Fruit fly (Drosophila melanogaster): Measurements from ENCODE around the gene CG8475.
A peak's percentile ranks its signal among the peaks of the same experiment; 100 is the strongest.

The CG8475 gene

dm6 chr2L:8211070-8211469 is 14.4 kb upstream of the CG8475 start, which contains the start of gene Ssb-c31a (continued):
- TF ChIP-seq caup (GFP tag; optimal IDR thresholded peaks at IDR 0.05; ENCODE audit: severe bottlenecking) (peak; percentile 47), MESR4 (GFP tag; optimal IDR thresholded peaks at IDR 0.05) (peak; percentile 2), Dll (GFP tag; IDR thresholded peaks at IDR 0.05; ENCODE audit: partially characterized antibody) (peak; percentile 89), CG4282 (GFP tag; optimal IDR thresholded peaks at IDR 0.05) (no peak), CG11560 (tag; IDR thresholded peaks at IDR 0.05) (no peak), lmd (GFP tag; IDR thresholded peaks at IDR 0.05) (no peak), lab (GFP tag; optimal IDR thresholded peaks at IDR 0.05) (peak; percentile 48), CG15269 (tag; optimal IDR thresholded peaks at IDR 0.05) (peak; percentile 44), nom (GFP tag; optimal IDR thresholded peaks at IDR 0.05) (peak; percentile 35), Bgb (GFP tag; IDR thresholded peaks at IDR 0.05; ENCODE audit: partially characterized antibody) (peak; percentile 66), Sox100B (GFP tag; optimal IDR thresholded peaks at IDR 0.05) (peak; percentile 43), odd (GFP tag; optimal IDR thresholded peaks at IDR 0.05) (peak; percentile 14), ara (GFP tag; IDR thresholded peaks at IDR 0.05) (no peak), CG17568 (GFP tag; optimal IDR thresholded peaks at IDR 0.05) (no peak), Lhr (GFP tag; optimal IDR thresholded peaks at IDR 0.05) (no peak), peb (GFP tag; IDR thresholded peaks at IDR 0.05) (no peak), fd102C (GFP tag; optimal IDR thresholded peaks at IDR 0.05) (no peak), D (optimal IDR thresholded peaks at IDR 0.05) (no peak), D (GFP tag; optimal IDR thresholded peaks at IDR 0.05) (no peak), Jarid2 (GFP tag; optimal IDR thresholded peaks at IDR 0.05) (no peak), CG16815 (GFP tag; optimal IDR thresholded peaks at IDR 0.05) (peak; percentile 10), cas (GFP tag; IDR thresholded peaks at IDR 0.05) (no peak), Elba2 (GFP tag; optimal IDR thresholded peaks at IDR 0.05) (no peak), esg (GFP tag; conservative IDR thresholded peaks at IDR 0.05) (no peak), Sry-β (GFP tag; optimal IDR thresholded peaks at IDR 0.05) (no peak), NC2α (GFP tag; optimal IDR thresholded peaks at IDR 0.05) (no peak), mld (GFP tag; IDR thresholded peaks at IDR 0.05; ENCODE audit: partially characterized antibody) (no peak), CG1529 (GFP tag; optimal IDR thresholded peaks at IDR 0.05) (peak; percentile 23), bowl (GFP tag; IDR thresholded peaks at IDR 0.05) (no peak), knrl (GFP tag; IDR thresholded peaks at IDR 0.05; ENCODE audit: partially characterized antibody) (peak; percentile 82), CG17912 (GFP tag; optimal IDR thresholded peaks at IDR 0.05) (no peak), CG30403 (GFP tag; optimal IDR thresholded peaks at IDR 0.05) (peak; percentile 77), CG2199 (GFP tag; IDR thresholded peaks at IDR 0.05) (no peak), gro (GFP tag; optimal IDR thresholded peaks at IDR 0.05) (peak; percentile 64), Bteb2 (GFP tag; optimal IDR thresholded peaks at IDR 0.05) (peak; percentile 41), H15 (GFP tag; IDR thresholded peaks at IDR 0.05) (no peak), Atf3 (GFP tag; optimal IDR thresholded peaks at IDR 0.05) (no peak), trh (GFP tag; optimal IDR thresholded peaks at IDR 0.05) (no peak), CG3847 (GFP tag; IDR thresholded peaks at IDR 0.05) (peak; percentile 81), CG18262 (tag; optimal IDR thresholded peaks at IDR 0.05) (peak; percentile 58), phol (tag; optimal IDR thresholded peaks at IDR 0.05) (peak; percentile 73), Usf (GFP tag; optimal IDR thresholded peaks at IDR 0.05) (no peak), HHEX (GFP tag; optimal IDR thresholded peaks at IDR 0.05) (peak; percentile 51), CG13775 (GFP tag; optimal IDR thresholded peaks at IDR 0.05) (peak; percentile 53), vnd (GFP tag; IDR thresholded peaks at IDR 0.05; ENCODE audit: partially characterized antibody) (peak; percentile 70), grau (tag; optimal IDR thresholded peaks at IDR 0.05) (peak; percentile 61), CG14014 (GFP tag; IDR thresholded peaks at IDR 0.05) (no peak), zf30C (GFP tag; optimal IDR thresholded peaks at IDR 0.05) (no peak), CG12659 (GFP tag; optimal IDR thresholded peaks at IDR 0.05) (peak; percentile 73), CG7928 (GFP tag; optimal IDR thresholded peaks at IDR 0.05) (no peak), oc (tag; optimal IDR thresholded peaks at IDR 0.05) (no peak)
